Fruit fly (Drosophila melanogaster): ENCODE measurements around the gene Shaw.

DNA sequence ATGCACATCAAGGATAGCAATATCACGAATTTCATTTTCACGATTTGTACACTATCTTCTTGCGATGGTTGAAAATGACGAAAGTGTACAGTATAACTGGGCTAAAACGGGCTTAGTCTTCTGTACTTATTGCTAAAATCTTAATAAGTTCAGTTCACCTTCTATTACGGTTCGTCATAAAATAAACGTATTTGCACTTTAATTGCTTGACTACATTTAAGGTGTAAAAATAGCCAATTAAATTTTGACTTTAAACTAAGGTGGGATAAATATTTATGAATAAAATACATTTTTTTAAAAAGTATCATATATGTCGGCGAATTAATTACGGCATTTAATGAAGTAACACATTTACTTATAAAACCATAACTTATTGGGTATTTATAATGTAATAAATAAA lies 48.3 kb upstream of the Shaw start, which contains the start of gene Sfp24Bb:
- TF ChIP-seq EcR (GFP tag; optimal IDR thresholded peaks at IDR 0.05): no peak
- TF ChIP-seq Dll (optimal IDR thresholded peaks at IDR 0.05): no peak
- no peak for TF ChIP-seq psq (optimal IDR thresholded peaks at IDR 0.05)
- no peak for TF ChIP-seq pan (optimal IDR thresholded peaks at IDR 0.05)
- no peak for TF ChIP-seq usp (GFP tag; optimal IDR thresholded peaks at IDR 0.05)
- no peak for TF ChIP-seq CG8478 (optimal IDR thresholded peaks at IDR 0.05)

Data from whole organism.